Comparison of ENCODE assay signal across 1 fruit fly cellular context in the genomic region with DNA sequence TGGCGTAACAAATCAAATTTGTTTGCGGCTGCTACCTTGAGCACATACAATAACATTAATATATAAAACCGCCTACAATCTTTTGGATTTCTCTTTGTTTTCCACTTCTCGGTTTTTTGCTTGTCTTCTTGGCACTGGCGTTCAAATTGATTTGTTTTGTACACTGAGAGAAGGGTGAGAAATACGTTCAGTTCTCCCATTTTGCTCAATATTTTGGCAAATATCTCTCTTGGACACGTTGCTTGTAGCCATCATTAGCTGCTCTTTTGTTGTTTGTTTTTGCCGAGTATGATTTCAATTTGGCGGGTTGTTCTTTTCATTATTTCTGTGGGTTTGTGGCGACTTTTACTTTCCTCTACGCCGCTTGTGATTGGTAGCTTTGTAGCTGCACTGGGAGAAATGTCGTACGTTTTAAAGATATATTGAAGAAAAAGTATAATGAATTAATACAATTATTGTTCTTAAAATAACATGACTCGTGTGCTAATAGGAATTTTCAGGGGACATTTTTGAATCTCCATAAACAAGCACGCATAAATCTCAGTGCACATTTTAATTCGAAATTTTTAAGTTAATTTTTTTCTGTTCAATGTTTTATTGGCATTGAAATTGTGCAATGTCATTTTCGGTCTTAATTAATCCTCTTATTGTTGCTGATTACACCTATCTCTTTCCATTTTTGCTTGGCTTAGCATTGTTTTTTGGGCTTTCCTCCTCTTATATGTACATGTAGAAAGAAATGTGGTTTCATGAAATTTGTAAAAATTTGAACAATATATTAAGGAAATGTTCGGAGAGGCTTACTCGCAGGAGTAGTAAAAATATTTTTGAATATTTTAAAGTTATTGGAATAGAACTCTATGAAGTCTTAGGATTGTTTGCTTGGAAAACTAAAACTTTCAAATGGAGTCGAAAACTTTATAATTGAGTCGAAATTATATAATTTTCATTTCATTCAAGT.
TF ChIP-seq lines count a peak whose summit lies in the region.

No protein-coding gene starts in this region.

TF ChIP-seq in whole organism, embryonic, 481 proteins besides CTCF, POLR2A, EP300 and RAD21 (continued from another document):
- no peak for TF ChIP-seq CG16863 (GFP tag; optimal IDR thresholded peaks at IDR 0.05; lab: Kevin White, UChicago)
- TF ChIP-seq CG11695 (GFP tag; IDR thresholded peaks at IDR 0.05; lab: Robert Waterston, UW), result peak; percentile 39; the same call in 1 of the 3 replicates
- no peak for TF ChIP-seq CG7963 (GFP tag; IDR thresholded peaks at IDR 0.05; lab: Robert Waterston, UW; ENCODE audit: partially characterized antibody)
- no peak for TF ChIP-seq Elba2 (GFP tag; optimal IDR thresholded peaks at IDR 0.05; lab: Kevin White, UChicago)
- TF ChIP-seq slbo (GFP tag; IDR thresholded peaks at IDR 0.05; lab: Robert Waterston, UW), result peak; percentile 76
- peak; percentile 10 for TF ChIP-seq CG12104 (GFP tag; optimal IDR thresholded peaks at IDR 0.05; lab: Kevin White, UChicago)
- no peak for TF ChIP-seq twi (tag; optimal IDR thresholded peaks at IDR 0.05; lab: Kevin White, UChicago)
- peak; percentile 16 for TF ChIP-seq CG7556 (GFP tag; optimal IDR thresholded peaks at IDR 0.05; lab: Kevin White, UChicago)
- peak; percentile 27 for TF ChIP-seq CG12769 (tag; optimal IDR thresholded peaks at IDR 0.05; lab: Kevin White, UChicago)
- no peak for TF ChIP-seq CG9797 (GFP tag; optimal IDR thresholded peaks at IDR 0.05; lab: Kevin White, UChicago)
- no peak for TF ChIP-seq CG1792 (GFP tag; optimal IDR thresholded peaks at IDR 0.05; lab: Kevin White, UChicago)
- TF ChIP-seq slp2 (GFP tag; optimal IDR thresholded peaks at IDR 0.05; lab: Kevin White, UChicago), result no peak
- TF ChIP-seq caup (GFP tag; optimal IDR thresholded peaks at IDR 0.05; lab: Kevin White, UChicago; ENCODE audit: severe bottlenecking), result no peak
- no peak; the same call in 1 of the 2 replicates for TF ChIP-seq sob (GFP tag; IDR thresholded peaks at IDR 0.05; lab: Robert Waterston, UW)
- no peak for TF ChIP-seq dimm (GFP tag; IDR thresholded peaks at IDR 0.05; lab: Robert Waterston, UW)
- peak; percentile 0 for TF ChIP-seq fd3F (GFP tag; optimal IDR thresholded peaks at IDR 0.05; lab: Kevin White, UChicago)
- TF ChIP-seq mam (GFP tag; optimal IDR thresholded peaks at IDR 0.05; lab: Kevin White, UChicago), result peak; percentile 29
- TF ChIP-seq wdn (GFP tag; IDR thresholded peaks at IDR 0.05; lab: Robert Waterston, UW), result 0 out of 2 replicates have a peak, but pooled peaks have one; percentile 30
- TF ChIP-seq Ets65A (GFP tag; lab: Kevin White, UChicago), result peak; percentile 33
- peak; percentile 49; the same call in 1 of the 2 replicates for TF ChIP-seq Ada2b (GFP tag; IDR thresholded peaks at IDR 0.05; lab: Robert Waterston, UW)
- no peak for TF ChIP-seq E2f2 (GFP tag; IDR thresholded peaks at IDR 0.05; lab: Robert Waterston, UW)
- peak; percentile 30; the same call in 1 of the 3 replicates for TF ChIP-seq B-H1 (GFP tag; IDR thresholded peaks at IDR 0.05; lab: Robert Waterston, UW)
- TF ChIP-seq CG17829 (tag; optimal IDR thresholded peaks at IDR 0.05; lab: Kevin White, UChicago), result no peak
- TF ChIP-seq CG17328 (GFP tag; IDR thresholded peaks at IDR 0.05; lab: Robert Waterston, UW), result no peak
- TF ChIP-seq Meics (GFP tag; optimal IDR thresholded peaks at IDR 0.05; lab: Kevin White, UChicago), result peak; percentile 40
- peak; percentile 21 for TF ChIP-seq PHDP (tag; optimal IDR thresholded peaks at IDR 0.05; lab: Kevin White, UChicago)
- no peak for TF ChIP-seq pnt (GFP tag; optimal IDR thresholded peaks at IDR 0.05; lab: Kevin White, UChicago)
- no peak for TF ChIP-seq toy (GFP tag; IDR thresholded peaks at IDR 0.05; lab: Robert Waterston, UW)
- TF ChIP-seq ab (GFP tag; optimal IDR thresholded peaks at IDR 0.05; lab: Kevin White, UChicago), result no peak
- TF ChIP-seq CG13287 (GFP tag; IDR thresholded peaks at IDR 0.05; lab: Robert Waterston, UW; ENCODE audit: partially characterized antibody), result no peak
- no peak for TF ChIP-seq repo (GFP tag; optimal IDR thresholded peaks at IDR 0.05; lab: Kevin White, UChicago)
- TF ChIP-seq D19B (GFP tag; optimal IDR thresholded peaks at IDR 0.05; lab: Kevin White, UChicago), result peak; percentile 24
- no peak for TF ChIP-seq cad (GFP tag; optimal IDR thresholded peaks at IDR 0.05; lab: Kevin White, UChicago)
- no peak for TF ChIP-seq luna (GFP tag; optimal IDR thresholded peaks at IDR 0.05; lab: Kevin White, UChicago)
- TF ChIP-seq dpn (GFP tag; optimal IDR thresholded peaks at IDR 0.05; lab: Kevin White, UChicago), result peak in 1 of 2 experiments; percentile 15
- no peak for TF ChIP-seq H2.0 (GFP tag; IDR thresholded peaks at IDR 0.05; lab: Robert Waterston, UW)
- no peak for TF ChIP-seq CG10267 (tag; optimal IDR thresholded peaks at IDR 0.05; lab: Kevin White, UChicago)
- TF ChIP-seq chn (GFP tag; optimal IDR thresholded peaks at IDR 0.05; lab: Kevin White, UChicago), result no peak
- no peak for TF ChIP-seq Lpt (GFP tag; optimal IDR thresholded peaks at IDR 0.05; lab: Kevin White, UChicago)
- peak; percentile 55; the same call in 1 of the 2 replicates for TF ChIP-seq Atf6 (GFP tag; IDR thresholded peaks at IDR 0.05; lab: Robert Waterston, UW)
- TF ChIP-seq seq (GFP tag; IDR thresholded peaks at IDR 0.05; lab: Robert Waterston, UW), result peak; percentile 26; the same call in 1 of the 2 replicates
- TF ChIP-seq sens (GFP tag; lab: Kevin White, UChicago), result peak; percentile 82
- TF ChIP-seq tgo (GFP tag; IDR thresholded peaks at IDR 0.05; lab: Robert Waterston, UW), result peak; percentile 43; the same call in 1 of the 3 replicates
- peak; percentile 4 for TF ChIP-seq CG12155 (GFP tag; optimal IDR thresholded peaks at IDR 0.05; lab: Kevin White, UChicago)
- no peak for TF ChIP-seq grn (GFP tag; optimal IDR thresholded peaks at IDR 0.05; lab: Kevin White, UChicago)
- TF ChIP-seq dysf (GFP tag; IDR thresholded peaks at IDR 0.05; lab: Robert Waterston, UW), result no peak; the same call in 1 of the 3 replicates
- no peak for TF ChIP-seq CG2202 (tag; optimal IDR thresholded peaks at IDR 0.05; lab: Kevin White, UChicago)
- peak; percentile 44 for TF ChIP-seq grau (tag; optimal IDR thresholded peaks at IDR 0.05; lab: Kevin White, UChicago)
- no peak for TF ChIP-seq CG18262 (tag; optimal IDR thresholded peaks at IDR 0.05; lab: Kevin White, UChicago)
- TF ChIP-seq unc-4 (GFP tag; IDR thresholded peaks at IDR 0.05; lab: Robert Waterston, UW; ENCODE audit: partially characterized antibody), result no peak
- TF ChIP-seq CG17361 (GFP tag; IDR thresholded peaks at IDR 0.05; lab: Robert Waterston, UW), result peak; percentile 44; the same call in 1 of the 3 replicates
- TF ChIP-seq Rfx (GFP tag; IDR thresholded peaks at IDR 0.05; lab: Robert Waterston, UW), result peak; percentile 59; the same call in 1 of the 2 replicates
- TF ChIP-seq CG4282 (GFP tag; optimal IDR thresholded peaks at IDR 0.05; lab: Kevin White, UChicago), result no peak
- no peak for TF ChIP-seq Bteb2 (GFP tag; optimal IDR thresholded peaks at IDR 0.05; lab: Kevin White, UChicago)
- TF ChIP-seq Oli (tag; optimal IDR thresholded peaks at IDR 0.05; lab: Kevin White, UChicago), result peak; percentile 12
- TF ChIP-seq Hsf (GFP tag; optimal IDR thresholded peaks at IDR 0.05; lab: Kevin White, UChicago), result peak; percentile 15
- TF ChIP-seq CG15011 (GFP tag; optimal IDR thresholded peaks at IDR 0.05; lab: Kevin White, UChicago), result no peak
- TF ChIP-seq Ptx1 (GFP tag; IDR thresholded peaks at IDR 0.05; lab: Robert Waterston, UW), result peak; percentile 65; the same call in 1 of the 2 replicates
- TF ChIP-seq Hr3 (GFP tag; optimal IDR thresholded peaks at IDR 0.05; lab: Kevin White, UChicago), result peak; percentile 16
- TF ChIP-seq CG14050 (GFP tag; IDR thresholded peaks at IDR 0.05; lab: Robert Waterston, UW), result no peak
- TF ChIP-seq B-H2 (GFP tag; optimal IDR thresholded peaks at IDR 0.05; lab: Kevin White, UChicago), result peak; percentile 7
- TF ChIP-seq CG7745 (tag; optimal IDR thresholded peaks at IDR 0.05; lab: Kevin White, UChicago), result no peak
- no peak for TF ChIP-seq Myb (GFP tag; optimal IDR thresholded peaks at IDR 0.05; lab: Kevin White, UChicago)
- no peak for TF ChIP-seq CG18599 (GFP tag; optimal IDR thresholded peaks at IDR 0.05; lab: Kevin White, UChicago)
- peak; percentile 45 for TF ChIP-seq CG9817 (tag; optimal IDR thresholded peaks at IDR 0.05; lab: Kevin White, UChicago)
- peak; percentile 19 for TF ChIP-seq cwo (GFP tag; optimal IDR thresholded peaks at IDR 0.05; lab: Kevin White, UChicago)
- peak; percentile 10 for TF ChIP-seq Blimp-1 (GFP tag; optimal IDR thresholded peaks at IDR 0.05; lab: Kevin White, UChicago)
- TF ChIP-seq CG1529 (GFP tag; optimal IDR thresholded peaks at IDR 0.05; lab: Kevin White, UChicago), result no peak
- TF ChIP-seq CG1832 (GFP tag; optimal IDR thresholded peaks at IDR 0.05; lab: Kevin White, UChicago), result no peak
- TF ChIP-seq kay (GFP tag; optimal IDR thresholded peaks at IDR 0.05; lab: Kevin White, UChicago), result no peak
- TF ChIP-seq CG2129 (GFP tag; IDR thresholded peaks at IDR 0.05; lab: Robert Waterston, UW; ENCODE audit: partially characterized antibody), result no peak
- no peak for TF ChIP-seq CG6791 (GFP tag; IDR thresholded peaks at IDR 0.05; lab: Robert Waterston, UW; ENCODE audit: partially characterized antibody)
